Fruit fly (Drosophila melanogaster): ENCODE data around the gene CG43232.

The CG43232 gene

DNA sequence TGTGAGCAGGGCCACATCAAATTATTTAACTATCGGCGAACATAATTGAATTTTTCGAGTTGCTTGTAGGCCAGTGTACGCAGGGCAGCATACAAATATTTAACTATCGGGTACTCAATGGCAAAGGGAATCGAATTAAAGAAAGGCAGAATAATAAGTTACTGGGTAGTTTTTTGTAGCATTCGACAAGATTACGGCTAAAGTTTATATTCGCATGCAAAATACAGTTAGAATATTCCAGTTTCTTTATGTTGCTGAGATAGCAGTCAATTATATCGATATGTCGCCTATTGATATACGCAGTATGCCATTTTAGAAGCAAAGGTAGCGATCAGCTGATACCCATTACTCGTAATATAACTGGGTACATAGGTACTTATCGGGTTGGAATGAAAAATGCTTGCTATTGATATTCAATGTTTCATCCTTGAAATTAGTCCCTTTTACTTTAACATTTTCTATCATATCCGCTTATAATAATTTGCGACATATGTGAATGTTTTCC, 36.1 kb downstream of the CG43232 start (continued):
- TF ChIP-seq gce (GFP tag; IDR thresholded peaks at IDR 0.05): no peak
- TF ChIP-seq grau (tag; optimal IDR thresholded peaks at IDR 0.05): peak; percentile 44
- peak; percentile 83 for TF ChIP-seq row (GFP tag; IDR thresholded peaks at IDR 0.05)
- TF ChIP-seq CG10979 (tag; optimal IDR thresholded peaks at IDR 0.05): peak; percentile 53
- TF ChIP-seq TFAM (GFP tag; optimal IDR thresholded peaks at IDR 0.05): no peak
- peak; percentile 13 for TF ChIP-seq eyg (GFP tag; optimal IDR thresholded peaks at IDR 0.05)
- TF ChIP-seq Dll (GFP tag; IDR thresholded peaks at IDR 0.05; ENCODE audit: partially characterized antibody): peak; percentile 96
- no peak for TF ChIP-seq wor (GFP tag; IDR thresholded peaks at IDR 0.05)
- peak; percentile 77 for TF ChIP-seq vvl (GFP tag; IDR thresholded peaks at IDR 0.05)
- peak; percentile 18 for TF ChIP-seq CG3281 (GFP tag; optimal IDR thresholded peaks at IDR 0.05)
- TF ChIP-seq gcm (GFP tag; optimal IDR thresholded peaks at IDR 0.05): peak; percentile 34
- TF ChIP-seq CG34376 (GFP tag; optimal IDR thresholded peaks at IDR 0.05): peak; percentile 41
- TF ChIP-seq otp (GFP tag; IDR thresholded peaks at IDR 0.05): no peak
- TF ChIP-seq Abd-B (GFP tag; optimal IDR thresholded peaks at IDR 0.05): no peak
- no peak for TF ChIP-seq CG17568 (GFP tag; optimal IDR thresholded peaks at IDR 0.05)
- TF ChIP-seq salm (tag; optimal IDR thresholded peaks at IDR 0.05): peak; percentile 35
- TF ChIP-seq br (optimal IDR thresholded peaks at IDR 0.05): no peak
- TF ChIP-seq Sry-β (GFP tag; optimal IDR thresholded peaks at IDR 0.05): no peak
- no peak for TF ChIP-seq dati (GFP tag; IDR thresholded peaks at IDR 0.05)
- peak; percentile 48 to 64 for TF ChIP-seq dpn (GFP tag; optimal IDR thresholded peaks at IDR 0.05)
- no peak for TF ChIP-seq CG12104 (GFP tag; optimal IDR thresholded peaks at IDR 0.05)
- no peak for TF ChIP-seq CG1832 (GFP tag; optimal IDR thresholded peaks at IDR 0.05)
- TF ChIP-seq ssp (GFP tag; IDR thresholded peaks at IDR 0.05): 0 out of 2 replicates have a peak, but pooled peaks have one; percentile 20
- no peak for TF ChIP-seq Hr39 (optimal IDR thresholded peaks at IDR 0.05)
- no peak for TF ChIP-seq Jarid2 (GFP tag; optimal IDR thresholded peaks at IDR 0.05)
- peak; percentile 14 for TF ChIP-seq CG3163 (GFP tag; optimal IDR thresholded peaks at IDR 0.05)
- peak; percentile 45 for TF ChIP-seq zfh2 (GFP tag; optimal IDR thresholded peaks at IDR 0.05)
- no peak for TF ChIP-seq inv (GFP tag; IDR thresholded peaks at IDR 0.05; ENCODE audit: partially characterized antibody)
- peak; percentile 9 for TF ChIP-seq maf-S (GFP tag; optimal IDR thresholded peaks at IDR 0.05)
- peak; percentile 53; the same call in 1 of the 3 replicates for TF ChIP-seq CG11695 (GFP tag; IDR thresholded peaks at IDR 0.05)
- TF ChIP-seq tio (GFP tag; optimal IDR thresholded peaks at IDR 0.05): no peak
- no peak for TF ChIP-seq psq (GFP tag; optimal IDR thresholded peaks at IDR 0.05)
- TF ChIP-seq HLHmδ (GFP tag; optimal IDR thresholded peaks at IDR 0.05): no peak
- peak; percentile 86 for TF ChIP-seq Scr (GFP tag; IDR thresholded peaks at IDR 0.05; ENCODE audit: partially characterized antibody)
- peak; percentile 21; the same call in 1 of the 2 replicates for TF ChIP-seq bowl (GFP tag; IDR thresholded peaks at IDR 0.05)
- TF ChIP-seq CG18764 (GFP tag; optimal IDR thresholded peaks at IDR 0.05): no peak
- peak; percentile 93 for TF ChIP-seq CG2889 (GFP tag; IDR thresholded peaks at IDR 0.05)
- no peak for TF ChIP-seq CG15479 (GFP tag; optimal IDR thresholded peaks at IDR 0.05)
- TF ChIP-seq pfk (GFP tag; optimal IDR thresholded peaks at IDR 0.05): no peak
- no peak; the same call in 1 of the 3 replicates for TF ChIP-seq knrl (GFP tag; IDR thresholded peaks at IDR 0.05; ENCODE audit: partially characterized antibody)
- peak; percentile 70 for TF ChIP-seq unc-4 (GFP tag; IDR thresholded peaks at IDR 0.05; ENCODE audit: partially characterized antibody)
- peak in 1 of 2 experiments; percentile 60 for TF ChIP-seq tll (GFP tag; optimal IDR thresholded peaks at IDR 0.05)
- TF ChIP-seq HLH54F (GFP tag; optimal IDR thresholded peaks at IDR 0.05): peak; percentile 32
- no peak for TF ChIP-seq scrt (GFP tag; optimal IDR thresholded peaks at IDR 0.05)
- peak; percentile 64 for TF ChIP-seq CG5953 (GFP tag; IDR thresholded peaks at IDR 0.05)
- TF ChIP-seq CG17359 (tag; optimal IDR thresholded peaks at IDR 0.05): peak; percentile 26
- TF ChIP-seq Sox100B (GFP tag; optimal IDR thresholded peaks at IDR 0.05): no peak
- TF ChIP-seq gro (GFP tag; optimal IDR thresholded peaks at IDR 0.05): peak; percentile 73
- no peak for TF ChIP-seq jigr1 (GFP tag; IDR thresholded peaks at IDR 0.05)
- peak; percentile 54 for TF ChIP-seq CG13775 (GFP tag; optimal IDR thresholded peaks at IDR 0.05)
- TF ChIP-seq CG13424 (tag; optimal IDR thresholded peaks at IDR 0.05): peak; percentile 28
